Fruit fly (Drosophila melanogaster) whole organism, embryonic: ENCODE data around the gene tai.

ENCODE experiments used
- ATbp ChIP-seq: fragments of 200-800 bp; sonication (Bioruptor generic); optimal IDR thresholded peaks from 2 replicates; lab custom pipeline; 2017; ENCODE audit warnings: missing biosample characterization, mild to moderate bottlenecking, missing genetic modification characterization, missing genetic modification reagents
- Atf-2 ChIP-seq: fragments of 200-800 bp; sonication (Bioruptor generic); optimal IDR thresholded peaks from 2 replicates; lab custom pipeline; 2016; ENCODE audit warnings: missing biosample characterization, missing genetic modification characterization
- CG11456 ChIP-seq: fragments of 200-800 bp; sonication (Bioruptor generic); IDR thresholded peaks from 3 replicates; pipeline ENCODE4 v1.3.6; 2022; ENCODE audit warnings: missing biosample characterization, missing genetic modification characterization
- CG12155 ChIP-seq: fragments of 200-800 bp; sonication (Bioruptor generic); optimal IDR thresholded peaks from 3 replicates; lab custom pipeline; 2016; ENCODE audit warnings: missing biosample characterization, missing genetic modification characterization
- CG12236 ChIP-seq: fragments of 200-800 bp; sonication (Bioruptor generic); optimal IDR thresholded peaks from 2 replicates; lab custom pipeline; 2016; ENCODE audit warnings: missing biosample characterization, missing genetic modification characterization
- CG13287 ChIP-seq: fragments of 200-800 bp; sonication (Bioruptor generic); IDR thresholded peaks from 2 replicates; pipeline ENCODE4 v1.3.6; 2022; ENCODE audit warnings: missing biosample characterization, missing genetic modification characterization; ENCODE audit not compliant: partially characterized antibody
- CG14014 ChIP-seq: fragments of 200-800 bp; sonication (Bioruptor generic); IDR thresholded peaks from 2 replicates; pipeline ENCODE4 v1.3.6; 2022; ENCODE audit warnings: missing biosample characterization, missing genetic modification characterization
- CG16779 ChIP-seq: fragments of 200-800 bp; sonication (Bioruptor generic); IDR thresholded peaks from 2 replicates; pipeline ENCODE4 v1.3.6; 2022; ENCODE audit warnings: missing biosample characterization, missing genetic modification characterization
- CG2202 ChIP-seq: fragments of 200-800 bp; sonication (Bioruptor generic); optimal IDR thresholded peaks from 2 replicates; lab custom pipeline; 2018; ENCODE audit warnings: missing biosample characterization, mild to moderate bottlenecking, missing genetic modification characterization
- CG7745 ChIP-seq: fragments of 200-800 bp; sonication (Bioruptor generic); optimal IDR thresholded peaks from 2 replicates; lab custom pipeline; 2018; ENCODE audit warnings: missing biosample characterization, mild to moderate bottlenecking, missing genetic modification characterization, moderate library complexity
- CG7987 ChIP-seq: fragments of 200-800 bp; sonication (Bioruptor generic); optimal IDR thresholded peaks from 2 replicates; lab custom pipeline; 2018; ENCODE audit warnings: missing biosample characterization, mild to moderate bottlenecking, missing genetic modification characterization, moderate library complexity
- CG8944 ChIP-seq: fragments of 200-800 bp; sonication (Bioruptor generic); optimal IDR thresholded peaks from 3 replicates; lab custom pipeline; 2016; ENCODE audit warnings: missing biosample characterization, missing genetic modification characterization
- CG9876 ChIP-seq: fragments of 200-800 bp; sonication (Bioruptor generic); optimal IDR thresholded peaks from 2 replicates; lab custom pipeline; 2016; ENCODE audit warnings: missing biosample characterization, missing genetic modification characterization
- CTCF ChIP-seq: fragments of 200-800 bp; sonication (Bioruptor generic); optimal IDR thresholded peaks from 2 replicates; lab custom pipeline; 2017; ENCODE audit warnings: missing biosample characterization, mild to moderate bottlenecking, missing genetic modification characterization, moderate library complexity
- Camta ChIP-seq: fragments of 200-800 bp; sonication (Bioruptor generic); optimal IDR thresholded peaks from 2 replicates; lab custom pipeline; 2016; ENCODE audit warnings: missing biosample characterization, missing genetic modification characterization
- D ChIP-seq, 2 experiments: fragments of 200-800 bp in 1 of 2; fragments of >200 bp in 1 of 2; sonication (Bioruptor generic) in 1 of 2; optimal IDR thresholded peaks; 2 replicates in 1 of 2; 3 replicates in 1 of 2; lab custom pipeline; 2017; ENCODE audit warnings: mild to moderate bottlenecking in 1 of 2, missing biosample characterization in 1 of 2, missing genetic modification characterization in 1 of 2, missing genetic modification reagents in 1 of 2
- ERR ChIP-seq: fragments of 200-800 bp; sonication (Bioruptor generic); optimal IDR thresholded peaks from 2 replicates; lab custom pipeline; 2016; ENCODE audit warnings: missing biosample characterization, missing genetic modification characterization
- HHEX ChIP-seq: fragments of 200-800 bp; sonication (Bioruptor generic); optimal IDR thresholded peaks from 3 replicates; lab custom pipeline; 2017; ENCODE audit warnings: missing biosample characterization, mild to moderate bottlenecking, missing genetic modification characterization, missing genetic modification reagents
- HLH3B ChIP-seq: fragments of 200-800 bp; sonication (Bioruptor generic); IDR thresholded peaks from 2 replicates; pipeline ENCODE4 v1.3.6; 2022; ENCODE audit warnings: missing biosample characterization, missing genetic modification characterization
- HmgZ ChIP-seq: fragments of 200-800 bp; sonication (Bioruptor generic); optimal IDR thresholded peaks from 2 replicates; lab custom pipeline; 2018; ENCODE audit warnings: missing biosample characterization, mild to moderate bottlenecking, missing genetic modification characterization
- MTF-1 ChIP-seq: fragments of 200-800 bp; sonication (Bioruptor generic); optimal IDR thresholded peaks from 2 replicates; lab custom pipeline; 2018; ENCODE audit warnings: missing biosample characterization, mild to moderate bottlenecking, missing genetic modification characterization, borderline replicate concordance
- NfI ChIP-seq: fragments of 200-800 bp; sonication (Bioruptor generic); optimal IDR thresholded peaks from 3 replicates; lab custom pipeline; 2018; ENCODE audit warnings: missing biosample characterization, mild to moderate bottlenecking, missing genetic modification characterization, moderate library complexity
- Oaz ChIP-seq: fragments of 200-800 bp; sonication (Bioruptor generic); IDR thresholded peaks from 2 replicates; pipeline ENCODE4 v1.3.6; 2022; ENCODE audit warnings: missing biosample characterization, missing genetic modification characterization
- Ptx1 ChIP-seq: fragments of 200-800 bp; sonication (Bioruptor generic); IDR thresholded peaks from 2 replicates; pipeline ENCODE4 v1.3.6; 2022; ENCODE audit warnings: missing biosample characterization, missing genetic modification characterization
- Ravus ChIP-seq: fragments of 200-800 bp; sonication (Bioruptor generic); IDR thresholded peaks from 2 replicates; pipeline ENCODE4 v1.3.6; 2022; ENCODE audit warnings: missing biosample characterization, missing genetic modification characterization
- Rfx ChIP-seq: fragments of 200-800 bp; sonication (Bioruptor generic); IDR thresholded peaks from 2 replicates; pipeline ENCODE4 v1.3.6; 2022; ENCODE audit warnings: missing biosample characterization, missing genetic modification characterization
- Sry-δ ChIP-seq: fragments of 200-800 bp; sonication (Bioruptor generic); optimal IDR thresholded peaks from 2 replicates; lab custom pipeline; 2016; ENCODE audit warnings: missing biosample characterization, missing genetic modification characterization
- TFAM ChIP-seq: fragments of 200-800 bp; sonication (Bioruptor generic); optimal IDR thresholded peaks from 2 replicates; lab custom pipeline; 2017; ENCODE audit warnings: missing biosample characterization, missing genetic modification characterization, inconsistent platforms
- YL-1 ChIP-seq: fragments of 200-800 bp; sonication (Bioruptor generic); optimal IDR thresholded peaks from 3 replicates; lab custom pipeline; 2017; ENCODE audit warnings: missing biosample characterization, mild to moderate bottlenecking, missing genetic modification characterization
- ase ChIP-seq: fragments of 200-800 bp; sonication (Bioruptor generic); IDR thresholded peaks from 3 replicates; pipeline ENCODE4 v1.3.6; 2022; ENCODE audit warnings: missing biosample characterization, missing genetic modification characterization
- cato ChIP-seq: fragments of 200-800 bp; sonication (Bioruptor generic); optimal IDR thresholded peaks from 2 replicates; lab custom pipeline; 2016; ENCODE audit warnings: missing biosample characterization, missing genetic modification characterization, borderline replicate concordance
- cg ChIP-seq: fragments of 200-800 bp; sonication (Bioruptor generic); optimal IDR thresholded peaks from 3 replicates; lab custom pipeline; 2019; ENCODE audit warnings: missing biosample characterization, mild to moderate bottlenecking, missing genetic modification characterization, moderate library complexity
- corto ChIP-seq: fragments of 200-800 bp; sonication (Bioruptor generic); optimal IDR thresholded peaks from 2 replicates; lab custom pipeline; 2016; ENCODE audit warnings: missing biosample characterization, mild to moderate bottlenecking, missing genetic modification characterization, moderate library complexity
- dpn ChIP-seq, 2 experiments: fragments of 200-800 bp; sonication (Bioruptor generic); optimal IDR thresholded peaks; 3 replicates each; lab custom pipeline; 2016; ENCODE audit warnings: missing biosample characterization in 2 of 2, missing genetic modification characterization in 2 of 2
- gfzf ChIP-seq: fragments of 200-800 bp; sonication (Bioruptor generic); optimal IDR thresholded peaks from 2 replicates; lab custom pipeline; 2016; ENCODE audit warnings: missing biosample characterization, mild to moderate bottlenecking, missing genetic modification characterization, moderate library complexity
- gsb ChIP-seq: fragments of 200-800 bp; sonication (Bioruptor generic); IDR thresholded peaks from 2 replicates; pipeline ENCODE4 v1.3.6; 2022; ENCODE audit warnings: missing biosample characterization, missing genetic modification characterization
- insv ChIP-seq, 2 experiments: fragments of 200-800 bp; sonication (Bioruptor generic); optimal IDR thresholded peaks; 3 replicates each; lab custom pipeline; 2016 to 2018; ENCODE audit warnings: missing biosample characterization in 2 of 2, missing genetic modification characterization in 2 of 2
- inv ChIP-seq: fragments of 200-800 bp; sonication (Bioruptor generic); IDR thresholded peaks from 2 replicates; pipeline ENCODE4 v1.3.6; 2022; ENCODE audit warnings: missing biosample characterization, missing genetic modification characterization; ENCODE audit not compliant: partially characterized antibody
- mam ChIP-seq: fragments of 200-800 bp; sonication (Bioruptor generic); optimal IDR thresholded peaks from 3 replicates; lab custom pipeline; 2016; ENCODE audit warnings: missing biosample characterization, missing genetic modification characterization
- org-1 ChIP-seq: fragments of 200-800 bp; sonication (Bioruptor generic); optimal IDR thresholded peaks from 2 replicates; lab custom pipeline; 2017; ENCODE audit warnings: missing biosample characterization, missing genetic modification characterization
- pb ChIP-seq: fragments of 200-800 bp; sonication (Bioruptor generic); optimal IDR thresholded peaks from 3 replicates; lab custom pipeline; 2016; ENCODE audit warnings: missing biosample characterization, missing genetic modification characterization
- pnt ChIP-seq: fragments of 200-800 bp; sonication (Bioruptor generic); optimal IDR thresholded peaks from 3 replicates; lab custom pipeline; 2016; ENCODE audit warnings: missing biosample characterization, missing genetic modification characterization
- rib ChIP-seq: fragments of 200-800 bp; sonication (Bioruptor generic); IDR thresholded peaks from 2 replicates; pipeline ENCODE4 v1.3.6; 2022; ENCODE audit warnings: missing biosample characterization, missing genetic modification characterization
- row ChIP-seq: fragments of 200-800 bp; sonication (Bioruptor generic); IDR thresholded peaks from 3 replicates; pipeline ENCODE4 v1.3.6; 2022; ENCODE audit warnings: missing biosample characterization, missing genetic modification characterization
- sima ChIP-seq: fragments of 200-800 bp; sonication (Bioruptor generic); optimal IDR thresholded peaks from 2 replicates; lab custom pipeline; 2016; ENCODE audit warnings: missing biosample characterization, missing genetic modification characterization
- slou ChIP-seq: fragments of 200-800 bp; sonication (Bioruptor generic); optimal IDR thresholded peaks from 3 replicates; lab custom pipeline; 2016; ENCODE audit warnings: missing biosample characterization, missing genetic modification characterization
- tna ChIP-seq: fragments of 200-800 bp; sonication (Bioruptor generic); IDR thresholded peaks from 2 replicates; pipeline ENCODE4 v1.3.6; 2022; ENCODE audit warnings: missing biosample characterization, missing genetic modification characterization; ENCODE audit not compliant: partially characterized antibody
- tup ChIP-seq: fragments of 200-800 bp; sonication (Bioruptor generic); optimal IDR thresholded peaks from 2 replicates; lab custom pipeline; 2016; ENCODE audit warnings: missing biosample characterization, mild to moderate bottlenecking, missing genetic modification characterization, moderate library complexity
- unc-4 ChIP-seq: fragments of 200-800 bp; sonication (Bioruptor generic); IDR thresholded peaks from 2 replicates; pipeline ENCODE4 v1.3.6; 2022; ENCODE audit warnings: missing biosample characterization, missing genetic modification characterization; ENCODE audit not compliant: partially characterized antibody
- vnd ChIP-seq: fragments of 200-800 bp; sonication (Bioruptor generic); IDR thresholded peaks from 3 replicates; pipeline ENCODE4 v1.3.6; 2022; ENCODE audit warnings: missing biosample characterization, missing genetic modification characterization; ENCODE audit not compliant: partially characterized antibody
- yki ChIP-seq: fragments of >200 bp; optimal IDR thresholded peaks from 3 replicates; lab custom pipeline; 2018
- zfh2 ChIP-seq: fragments of 200-800 bp; sonication (Bioruptor generic); optimal IDR thresholded peaks from 2 replicates; lab custom pipeline; 2016; ENCODE audit warnings: missing biosample characterization, missing genetic modification characterization

The tai gene

DNA sequence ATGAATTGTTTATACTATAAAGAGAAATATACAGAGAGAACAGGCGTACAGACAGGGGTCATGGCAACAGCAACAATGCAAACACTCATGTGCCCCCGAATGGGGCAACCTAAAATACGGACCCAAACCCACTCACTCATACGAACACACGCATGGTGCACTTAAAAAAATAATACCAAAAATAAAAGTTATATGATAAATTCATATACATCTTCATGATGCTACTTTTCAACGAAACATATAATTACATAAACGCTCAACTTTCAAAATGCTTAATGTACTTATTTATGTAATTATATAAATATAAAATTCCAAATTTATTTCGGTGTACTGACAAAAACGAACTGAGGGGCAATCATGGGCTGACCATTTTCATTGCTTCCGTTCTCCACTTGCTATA is 33.4 kb upstream of the tai start (continued):
- no peak for TF ChIP-seq tna (GFP tag; lab: Robert Waterston, UW)
- no peak for TF ChIP-seq sima
- TF ChIP-seq CG8944 (GFP tag; lab: Kevin White, UChicago), result no peak
- no peak for TF ChIP-seq tup (GFP tag; lab: Kevin White, UChicago)
- peak; percentile 79 for TF ChIP-seq ATbp (GFP tag; lab: Kevin White, UChicago)
- peak; percentile 13 for TF ChIP-seq slou (GFP tag; lab: Kevin White, UChicago)
- TF ChIP-seq CG2202 (tag; lab: Kevin White, UChicago), result peak; percentile 70
- TF ChIP-seq CG12155, result peak; percentile 38
- no peak for TF ChIP-seq Sry-δ
- no peak for TF ChIP-seq HmgZ (tag; lab: Kevin White, UChicago)
- TF ChIP-seq ERR (GFP tag; lab: Kevin White, UChicago), result no peak
- peak; percentile 26 for TF ChIP-seq cato (GFP tag; lab: Kevin White, UChicago)
- no peak for TF ChIP-seq mam (GFP tag; lab: Kevin White, UChicago)
- TF ChIP-seq CG13287 (GFP tag; lab: Robert Waterston, UW), result no peak
- peak; percentile 40 for TF ChIP-seq org-1
- no peak for TF ChIP-seq CG11456 (GFP tag; lab: Robert Waterston, UW)
- TF ChIP-seq vnd (GFP tag; lab: Robert Waterston, UW), result no peak
- no peak for TF ChIP-seq YL-1 (GFP tag; lab: Kevin White, UChicago)
- no peak for TF ChIP-seq Camta (GFP tag; lab: Kevin White, UChicago)
- peak; percentile 16 for TF ChIP-seq CTCF (GFP tag; lab: Kevin White, UChicago)
- TF ChIP-seq cg (GFP tag; lab: Kevin White, UChicago), result no peak
- TF ChIP-seq CG7987 (GFP tag; lab: Kevin White, UChicago), result no peak
- TF ChIP-seq unc-4 (GFP tag; lab: Robert Waterston, UW), result no peak
- TF ChIP-seq dpn (GFP tag; optimal IDR thresholded peaks at IDR 0.05; lab: Kevin White, UChicago), result peak in 1 of 2 experiments; percentile 60
- no peak for TF ChIP-seq gsb (GFP tag; lab: Robert Waterston, UW)
- TF ChIP-seq NfI (GFP tag; lab: Kevin White, UChicago), result peak; percentile 29
- no peak for TF ChIP-seq ase (GFP tag; lab: Robert Waterston, UW)
- peak; percentile 18 for TF ChIP-seq CG7745 (tag; lab: Kevin White, UChicago)
- peak; percentile 66; the same call in 1 of the 2 replicates for TF ChIP-seq HLH3B (GFP tag; lab: Robert Waterston, UW)
- no peak for TF ChIP-seq gfzf
- no peak for TF ChIP-seq yki (lab: Kevin White, UChicago)
- peak; percentile 29 for TF ChIP-seq TFAM (GFP tag; lab: Kevin White, UChicago)
- TF ChIP-seq D (optimal IDR thresholded peaks at IDR 0.05; lab: Kevin White, UChicago), result no peak
- TF ChIP-seq D (GFP tag; optimal IDR thresholded peaks at IDR 0.05; lab: Kevin White, UChicago), result peak; percentile 83
- TF ChIP-seq HHEX, result peak; percentile 34
- TF ChIP-seq pnt (GFP tag; lab: Kevin White, UChicago), result no peak
- no peak for TF ChIP-seq corto (GFP tag; lab: Kevin White, UChicago)
- TF ChIP-seq row, result peak; percentile 82
- peak; percentile 74 for TF ChIP-seq Ptx1 (GFP tag; lab: Robert Waterston, UW)
- no peak for TF ChIP-seq CG16779 (GFP tag; lab: Robert Waterston, UW)
- no peak for TF ChIP-seq CG12236 (GFP tag; lab: Kevin White, UChicago)
- no peak for TF ChIP-seq Oaz (GFP tag; lab: Robert Waterston, UW)
- TF ChIP-seq Atf-2, result no peak
- no peak for TF ChIP-seq Ravus (GFP tag; lab: Robert Waterston, UW)
- no peak for TF ChIP-seq zfh2
- no peak for TF ChIP-seq rib (GFP tag; lab: Robert Waterston, UW)
- peak; percentile 32; the same call in 1 of the 2 replicates for TF ChIP-seq CG14014 (GFP tag; lab: Robert Waterston, UW)
- TF ChIP-seq CG9876, result no peak
- TF ChIP-seq insv (GFP tag; optimal IDR thresholded peaks at IDR 0.05; lab: Kevin White, UChicago), result no peak
- TF ChIP-seq inv (GFP tag; lab: Robert Waterston, UW), result no peak
- peak; percentile 19 for TF ChIP-seq MTF-1 (GFP tag; lab: Kevin White, UChicago)
- TF ChIP-seq Rfx (GFP tag; lab: Robert Waterston, UW), result no peak
- no peak for TF ChIP-seq pb
